Fruit fly (Drosophila melanogaster) whole organism, prepupa: ENCODE results near the gene Teh2.

ENCODE experiments used
- Blimp-1 ChIP-seq: fragments of 200-800 bp; sonication (Bioruptor generic); optimal IDR thresholded peaks from 3 replicates; lab custom pipeline; 2017; ENCODE audit warnings: missing biosample characterization, missing genetic modification characterization, mild to moderate bottlenecking, moderate library complexity, missing genetic modification reagents
- CG15336 ChIP-seq: fragments of 200-800 bp; sonication (Bioruptor generic); IDR thresholded peaks from 2 replicates; pipeline ENCODE4 v1.3.6; 2022; ENCODE audit warnings: missing biosample characterization, missing genetic modification characterization
- CG16779 ChIP-seq: fragments of 200-800 bp; sonication (Bioruptor generic); optimal IDR thresholded peaks from 3 replicates; lab custom pipeline; 2017; ENCODE audit warnings: missing biosample characterization, mild to moderate bottlenecking, missing genetic modification characterization
- CG31627 ChIP-seq: fragments of 200-800 bp; sonication (Bioruptor generic); optimal IDR thresholded peaks from 3 replicates; lab custom pipeline; 2016; ENCODE audit warnings: missing biosample characterization, missing genetic modification characterization
- CG32006 ChIP-seq: fragments of 200-800 bp; sonication (Bioruptor generic); optimal IDR thresholded peaks from 3 replicates; lab custom pipeline; 2017; ENCODE audit warnings: missing biosample characterization, mild to moderate bottlenecking, missing genetic modification characterization
- CG3919 ChIP-seq: fragments of 200-800 bp; sonication (Bioruptor generic); optimal IDR thresholded peaks from 3 replicates; lab custom pipeline; 2016; ENCODE audit warnings: missing biosample characterization, missing genetic modification characterization
- CG4318 ChIP-seq: fragments of 200-800 bp; sonication (Bioruptor generic); optimal IDR thresholded peaks from 3 replicates; lab custom pipeline; 2017; ENCODE audit warnings: missing biosample characterization, mild to moderate bottlenecking, missing genetic modification characterization
- CG6808 ChIP-seq: fragments of 200-800 bp; sonication (Bioruptor generic); optimal IDR thresholded peaks from 3 replicates; lab custom pipeline; 2017; ENCODE audit warnings: missing biosample characterization, missing genetic modification characterization, mild to moderate bottlenecking, moderate library complexity, missing genetic modification reagents
- CG6854 ChIP-seq: fragments of 200-800 bp; sonication (Bioruptor generic); optimal IDR thresholded peaks from 2 replicates; lab custom pipeline; 2017; ENCODE audit warnings: missing biosample characterization, mild to moderate bottlenecking, missing genetic modification characterization
- CG7368 ChIP-seq: fragments of 200-800 bp; sonication (Bioruptor generic); optimal IDR thresholded peaks from 3 replicates; lab custom pipeline; 2016; ENCODE audit warnings: missing biosample characterization, missing genetic modification characterization
- CG8119 ChIP-seq: fragments of 200-800 bp; sonication (Bioruptor generic); IDR thresholded peaks from 3 replicates; pipeline ENCODE4 v1.3.6; 2022; ENCODE audit warnings: missing biosample characterization, missing genetic modification characterization
- CG8319 ChIP-seq: fragments of 200-800 bp; sonication (Bioruptor generic); optimal IDR thresholded peaks from 3 replicates; lab custom pipeline; 2016; ENCODE audit warnings: missing biosample characterization, missing genetic modification characterization
- CG8632 ChIP-seq: fragments of 200-800 bp; sonication (Bioruptor generic); optimal IDR thresholded peaks from 3 replicates; lab custom pipeline; 2016; ENCODE audit warnings: missing biosample characterization, missing genetic modification characterization
- CG9139 ChIP-seq: fragments of 200-800 bp; sonication (Bioruptor generic); optimal IDR thresholded peaks from 3 replicates; lab custom pipeline; 2017; ENCODE audit warnings: missing biosample characterization, mild to moderate bottlenecking, missing genetic modification characterization
- Eip78C ChIP-seq: fragments of 200-800 bp; sonication (Bioruptor generic); peaks from one replicate; lab custom pipeline; 2016; ENCODE audit warnings: missing biosample characterization, missing genetic modification characterization
- Eip93F ChIP-seq: fragments of 200-800 bp; sonication (Bioruptor generic); optimal IDR thresholded peaks from 2 replicates; lab custom pipeline; 2016; ENCODE audit warnings: missing biosample characterization, mild to moderate bottlenecking, missing genetic modification characterization
- Ets21C ChIP-seq: fragments of 200-800 bp; sonication (Bioruptor generic); optimal IDR thresholded peaks from 3 replicates; lab custom pipeline; 2016; ENCODE audit warnings: missing biosample characterization, missing genetic modification characterization
- Gug ChIP-seq: fragments of 200-800 bp; sonication (Bioruptor generic); IDR thresholded peaks from 2 replicates; pipeline ENCODE4 v1.3.6; 2022; ENCODE audit warnings: missing biosample characterization, missing genetic modification characterization
- Hr38 ChIP-seq: sonication (Bioruptor generic); optimal IDR thresholded peaks from 2 replicates; lab custom pipeline; 2016; ENCODE audit warnings: missing biosample characterization, missing genetic modification characterization
- Hr39 ChIP-seq: fragments of 200-800 bp; sonication (Bioruptor generic); optimal IDR thresholded peaks from 2 replicates; lab custom pipeline; 2016; ENCODE audit warnings: missing biosample characterization, missing genetic modification characterization
- Hr4 ChIP-seq: fragments of 200-800 bp; sonication (Bioruptor generic); optimal IDR thresholded peaks from 3 replicates; lab custom pipeline; 2016; ENCODE audit warnings: missing biosample characterization, missing genetic modification characterization
- Lpt ChIP-seq: fragments of 200-800 bp; sonication (Bioruptor generic); optimal IDR thresholded peaks from 3 replicates; lab custom pipeline; 2016; ENCODE audit warnings: missing biosample characterization, missing genetic modification characterization
- Met ChIP-seq: fragments of 200-800 bp; sonication (Bioruptor generic); optimal IDR thresholded peaks from 3 replicates; lab custom pipeline; 2016; ENCODE audit warnings: missing biosample characterization, missing genetic modification characterization
- OdsH ChIP-seq: fragments of 200-800 bp; sonication (Bioruptor generic); optimal IDR thresholded peaks from 3 replicates; lab custom pipeline; 2016; ENCODE audit warnings: missing biosample characterization, missing genetic modification characterization
- Sox102F ChIP-seq: fragments of 200-800 bp; sonication (Bioruptor generic); optimal IDR thresholded peaks from 2 replicates; lab custom pipeline; 2016; ENCODE audit warnings: missing biosample characterization, mild to moderate bottlenecking, missing genetic modification characterization
- Sox14 ChIP-seq: fragments of 200-800 bp; sonication (Bioruptor generic); optimal IDR thresholded peaks from 3 replicates; lab custom pipeline; 2016; ENCODE audit warnings: missing biosample characterization, missing genetic modification characterization
- achi ChIP-seq: fragments of 200-800 bp; sonication (Bioruptor generic); optimal IDR thresholded peaks from 3 replicates; lab custom pipeline; 2016; ENCODE audit warnings: missing biosample characterization, missing genetic modification characterization
- acj6 ChIP-seq: fragments of 200-800 bp; sonication (Bioruptor generic); optimal IDR thresholded peaks from 3 replicates; lab custom pipeline; 2016; ENCODE audit warnings: missing biosample characterization, missing genetic modification characterization
- cyc ChIP-seq: fragments of 200-800 bp; sonication (Bioruptor generic); optimal IDR thresholded peaks from 3 replicates; lab custom pipeline; 2016; ENCODE audit warnings: missing biosample characterization, missing genetic modification characterization
- esn ChIP-seq: fragments of 200-800 bp; sonication (Bioruptor generic); optimal IDR thresholded peaks from 2 replicates; lab custom pipeline; 2016; ENCODE audit warnings: missing biosample characterization, mild to moderate bottlenecking, missing genetic modification characterization, moderate library complexity
- fd59A ChIP-seq: fragments of 200-800 bp; sonication (Bioruptor generic); optimal IDR thresholded peaks from 2 replicates; lab custom pipeline; 2017; ENCODE audit warnings: missing biosample characterization, mild to moderate bottlenecking, missing genetic modification characterization, missing genetic modification reagents
- fd85E ChIP-seq: fragments of 200-800 bp; sonication (Bioruptor generic); optimal IDR thresholded peaks from 3 replicates; lab custom pipeline; 2016; ENCODE audit warnings: missing biosample characterization, missing genetic modification characterization
- fkh ChIP-seq: fragments of 200-800 bp; sonication (Bioruptor generic); optimal IDR thresholded peaks from 3 replicates; lab custom pipeline; 2017; ENCODE audit warnings: missing biosample characterization, mild to moderate bottlenecking, missing genetic modification characterization, moderate library complexity
- lz ChIP-seq: fragments of 200-800 bp; sonication (Bioruptor generic); optimal IDR thresholded peaks from 3 replicates; lab custom pipeline; 2016; ENCODE audit warnings: missing biosample characterization, missing genetic modification characterization
- net ChIP-seq: fragments of 200-800 bp; sonication (Bioruptor generic); optimal IDR thresholded peaks from 3 replicates; lab custom pipeline; 2016; ENCODE audit warnings: missing biosample characterization, missing genetic modification characterization
- pdm3 ChIP-seq: fragments of 200-800 bp; sonication (Bioruptor generic); optimal IDR thresholded peaks from 3 replicates; lab custom pipeline; 2016; ENCODE audit warnings: missing biosample characterization, missing genetic modification characterization
- salr ChIP-seq, 2 experiments: fragments of 200-800 bp; sonication (Bioruptor generic); optimal IDR thresholded peaks; 3 replicates each; lab custom pipeline; 2016 to 2018; ENCODE audit warnings: missing biosample characterization in 2 of 2, missing genetic modification characterization in 2 of 2, mild to moderate bottlenecking in 1 of 2
- spab ChIP-seq: fragments of 200-800 bp; sonication (Bioruptor generic); optimal IDR thresholded peaks from 2 replicates; lab custom pipeline; 2017; ENCODE audit warnings: missing biosample characterization, mild to moderate bottlenecking, missing genetic modification characterization, missing genetic modification reagents
- svp ChIP-seq: fragments of 200-800 bp; sonication (Bioruptor generic); peaks from one replicate; lab custom pipeline; 2016; ENCODE audit warnings: missing biosample characterization, missing genetic modification characterization
- topi ChIP-seq: fragments of 200-800 bp; sonication (Bioruptor generic); optimal IDR thresholded peaks from 3 replicates; lab custom pipeline; 2016; ENCODE audit warnings: missing biosample characterization, missing genetic modification characterization
- vri ChIP-seq: fragments of 200-800 bp; sonication (Bioruptor generic); optimal IDR thresholded peaks from 3 replicates; lab custom pipeline; 2016; ENCODE audit warnings: missing biosample characterization, mild to moderate bottlenecking, missing genetic modification characterization

The Teh2 gene

dm6 chr3L:4204867-4205266, 17.0 kb upstream of the Teh2 start:
- TF ChIP-seq fd59A (GFP tag; lab: Kevin White, UChicago) (no peak), fd85E (GFP tag; lab: Kevin White, UChicago) (no peak), CG15336 (GFP tag; lab: Robert Waterston, UW) (0 out of 2 replicates have a peak, but pooled peaks have one; percentile 19), Hr4 (peak; percentile 51), CG4318 (GFP tag; lab: Kevin White, UChicago) (peak; percentile 15), CG8119 (GFP tag; lab: Robert Waterston, UW) (peak; percentile 32; the same call in 1 of the 3 replicates), CG32006 (GFP tag; lab: Kevin White, UChicago) (peak; percentile 55), Hr38 (GFP tag; lab: Kevin White, UChicago) (no peak), Eip78C (GFP tag; lab: Kevin White, UChicago) (no peak), cyc (GFP tag; lab: Kevin White, UChicago) (no peak)

dm6 chr3L:4204239-4204638, 16.4 kb upstream of the Teh2 start, which contains the start of gene CG15005:
TSS of gene CG15005 (minus strand) at chr3L:4204339.
- TF ChIP-seq Sox102F (no peak), CG15336 (GFP tag; lab: Robert Waterston, UW) (no peak), spab (GFP tag; lab: Kevin White, UChicago) (no peak), svp (GFP tag; lab: Kevin White, UChicago) (no peak), CG6808 (GFP tag; lab: Kevin White, UChicago) (no peak), CG7368 (GFP tag; lab: Kevin White, UChicago) (no peak), Sox14 (no peak), salr (GFP tag; optimal IDR thresholded peaks at IDR 0.05; lab: Kevin White, UChicago) (no peak), cyc (GFP tag; lab: Kevin White, UChicago) (no peak), Lpt (no peak), fkh (GFP tag; lab: Kevin White, UChicago) (no peak), Eip78C (GFP tag; lab: Kevin White, UChicago) (no peak), esn (GFP tag; lab: Kevin White, UChicago) (no peak), vri (GFP tag; lab: Kevin White, UChicago) (no peak), CG8319 (GFP tag; lab: Kevin White, UChicago) (no peak)

dm6 chr3L:4193730-4194649, 6.2 kb upstream of the Teh2 start, which contains the start of gene CG43367:
TSS of gene CG43367 (plus strand) at chr3L:4193993.
- peak; percentile 71 for TF ChIP-seq vri (GFP tag; lab: Kevin White, UChicago)
- no peak for TF ChIP-seq CG8319 (GFP tag; lab: Kevin White, UChicago)
- no peak for TF ChIP-seq Blimp-1 (GFP tag; lab: Kevin White, UChicago)

dm6 chr3L:4186659-4187058, 1.2 kb downstream of the Teh2 start, which contains the start of gene VhaM9.7-c:
TSS of gene VhaM9.7-c (minus strand) at chr3L:4186865.
- TF ChIP-seq vri (GFP tag; lab: Kevin White, UChicago) (no peak), Ets21C (GFP tag; lab: Kevin White, UChicago) (no peak), Hr39 (GFP tag; lab: Kevin White, UChicago) (no peak), Hr38 (GFP tag; lab: Kevin White, UChicago) (no peak), pdm3 (GFP tag; lab: Kevin White, UChicago) (peak; percentile 40), achi (peak; percentile 30), Sox14 (peak; percentile 52), CG8632 (GFP tag; lab: Kevin White, UChicago) (no peak), CG9139 (no peak), CG7368 (GFP tag; lab: Kevin White, UChicago) (no peak), Met (GFP tag; lab: Kevin White, UChicago) (no peak), CG6854 (GFP tag; lab: Kevin White, UChicago) (no peak), CG31627 (GFP tag; lab: Kevin White, UChicago) (peak; percentile 60), Blimp-1 (GFP tag; lab: Kevin White, UChicago) (no peak), CG32006 (GFP tag; lab: Kevin White, UChicago) (no peak), topi (GFP tag; lab: Kevin White, UChicago) (peak; percentile 58), OdsH (GFP tag; lab: Kevin White, UChicago) (no peak), net (GFP tag; lab: Kevin White, UChicago) (no peak), CG8119 (GFP tag; lab: Robert Waterston, UW) (0 out of 3 replicates have a peak, but pooled peaks have one; percentile 15), Gug (GFP tag; lab: Robert Waterston, UW) (no peak), CG8319 (GFP tag; lab: Kevin White, UChicago) (no peak), acj6 (GFP tag; lab: Kevin White, UChicago) (no peak), fkh (GFP tag; lab: Kevin White, UChicago) (no peak), fd59A (GFP tag; lab: Kevin White, UChicago) (no peak), lz (GFP tag; lab: Kevin White, UChicago) (peak; percentile 55), CG3919 (GFP tag; lab: Kevin White, UChicago) (peak; percentile 41), CG4318 (GFP tag; lab: Kevin White, UChicago) (no peak), Lpt (no peak), CG16779 (tag; lab: Kevin White, UChicago) (no peak), Eip93F (GFP tag; lab: Kevin White, UChicago) (no peak)
